Worm (Caenorhabditis elegans): ENCODE measurements around the gene T13C2.2.

Gene T13C2.2

DNA sequence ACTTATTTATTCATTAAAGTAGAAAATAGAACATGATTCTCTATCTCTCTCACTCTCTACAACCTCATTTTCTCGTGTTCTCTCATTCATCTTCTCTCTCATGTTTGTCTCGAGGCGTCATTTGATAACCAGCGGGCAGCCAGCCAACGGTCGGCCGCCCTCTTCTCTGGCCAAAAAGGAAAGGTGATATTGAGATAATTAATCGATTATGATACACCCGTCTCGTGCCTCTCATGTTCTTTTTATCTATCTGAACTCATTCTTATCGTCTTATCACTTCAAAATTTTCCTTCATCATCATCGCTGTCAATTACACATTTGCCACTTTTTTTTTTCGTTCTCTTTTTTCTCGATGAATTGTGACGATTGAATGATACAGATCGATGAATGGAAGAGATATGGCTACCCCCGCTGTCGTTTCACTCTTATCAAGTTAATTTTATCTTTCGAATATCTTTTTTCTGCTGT is 50.7 kb downstream of the T13C2.2 start (continued):
- peak; percentile 48 for TF ChIP-seq nhr-25 (tag; optimal IDR thresholded peaks at IDR 0.05; ENCODE audit: borderline replicate concordance, insufficient read depth)
- no peak for TF ChIP-seq ceh-32 (tag; optimal IDR thresholded peaks at IDR 0.05; ENCODE audit: poor library complexity)
- no peak for TF ChIP-seq mdt-29 (GFP tag; IDR thresholded peaks at IDR 0.05)
- peak; percentile 28 to 85 for TF ChIP-seq daf-16 (GFP tag; optimal IDR thresholded peaks at IDR 0.05)
- peak; percentile 93 for TF ChIP-seq daf-16 (tag; optimal IDR thresholded peaks at IDR 0.05)
- no peak for TF ChIP-seq Y5F2A.4 (GFP tag; optimal IDR thresholded peaks at IDR 0.05)
- TF ChIP-seq T26A8.4 (GFP tag; IDR thresholded peaks at IDR 0.05), result peak; percentile 48
- TF ChIP-seq lin-29 (GFP tag; IDR thresholded peaks at IDR 0.05), result no peak
- TF ChIP-seq hlh-30 (tag; optimal IDR thresholded peaks at IDR 0.05; ENCODE audit: insufficient read depth), result peak; percentile 97
- peak; percentile 62; the same call in 1 of the 2 replicates for TF ChIP-seq saeg-2 (GFP tag; IDR thresholded peaks at IDR 0.05)
- no peak for TF ChIP-seq tag-97 (GFP tag; IDR thresholded peaks at IDR 0.05)
- peak in 1 of 2 experiments; percentile 99 for TF ChIP-seq unc-62 (GFP tag; optimal IDR thresholded peaks at IDR 0.05 in 1 of 2)
- no peak for TF ChIP-seq unc-62 (tag; optimal IDR thresholded peaks at IDR 0.05)
- peak; percentile 89 for TF ChIP-seq ceh-20 (GFP tag; IDR thresholded peaks at IDR 0.05)
- TF ChIP-seq cey-2 (tag; optimal IDR thresholded peaks at IDR 0.05; ENCODE audit: borderline replicate concordance, insufficient read depth), result peak; percentile 94
- no peak for TF ChIP-seq egl-43 (GFP tag; IDR thresholded peaks at IDR 0.05)
- TF ChIP-seq zip-11 (GFP tag; IDR thresholded peaks at IDR 0.05), result no peak

DNA sequence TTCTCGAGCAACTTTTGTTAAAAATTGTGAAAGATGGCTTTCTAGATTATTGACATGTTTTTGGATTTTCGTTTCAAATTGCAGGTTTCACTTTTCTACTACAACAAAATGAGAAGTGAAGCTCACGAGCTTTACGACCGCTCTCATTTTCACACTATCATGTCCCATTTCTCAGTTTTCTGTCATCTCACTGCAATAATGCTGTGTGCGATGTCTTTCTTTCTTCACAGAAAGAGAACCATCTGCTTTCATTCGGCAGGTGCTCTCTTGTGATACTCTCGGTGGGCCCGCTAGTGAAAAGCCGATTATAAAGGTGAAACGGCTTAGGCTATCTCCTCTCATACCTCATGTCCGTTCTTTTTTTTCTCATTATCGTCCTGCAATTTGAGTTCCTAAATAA is 51.2 kb downstream of the T13C2.2 start:
- no peak for TF ChIP-seq skn-1 (tag; optimal IDR thresholded peaks at IDR 0.05)
- TF ChIP-seq nhr-11 (tag; optimal IDR thresholded peaks at IDR 0.05), result peak; percentile 8

DNA sequence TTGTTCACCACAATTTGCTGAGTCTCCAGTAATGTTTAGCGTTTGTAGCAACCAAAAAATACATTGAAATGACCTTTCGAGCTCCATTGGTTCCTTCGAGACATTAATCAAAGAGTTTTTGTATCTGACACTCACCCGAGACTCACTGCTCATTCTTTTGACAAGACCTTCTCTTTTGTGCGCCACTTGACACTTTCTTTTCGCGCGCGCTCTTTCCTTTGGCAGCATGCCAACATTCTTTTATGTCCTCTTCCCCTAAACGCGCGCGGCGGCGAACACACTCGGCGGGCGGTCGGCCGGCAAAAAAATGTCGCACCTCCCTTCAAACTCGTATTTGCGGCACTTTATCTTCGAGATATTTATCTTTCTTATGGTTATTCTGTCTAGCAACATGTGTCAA is 51.7 kb downstream of the T13C2.2 start:
- TF ChIP-seq fkh-10 (GFP tag; optimal IDR thresholded peaks at IDR 0.05), result no peak
- no peak for TF ChIP-seq ztf-11 (tag; optimal IDR thresholded peaks at IDR 0.05)
- peak; percentile 29; the same call in 1 of the 2 replicates for TF ChIP-seq hmg-1.1 (GFP tag; IDR thresholded peaks at IDR 0.05)
- TF ChIP-seq lin-38 (GFP tag; IDR thresholded peaks at IDR 0.05), result no peak
- TF ChIP-seq ces-1 (GFP tag; optimal IDR thresholded peaks at IDR 0.05), result no peak
- TF ChIP-seq attf-4 (tag; optimal IDR thresholded peaks at IDR 0.05), result no peak
- no peak for TF ChIP-seq spr-3 (GFP tag; optimal IDR thresholded peaks at IDR 0.05)
- no peak for TF ChIP-seq gei-8 (GFP tag; optimal IDR thresholded peaks at IDR 0.05)
- TF ChIP-seq tra-1 (GFP tag; IDR thresholded peaks at IDR 0.05), result 0 out of 2 replicates have a peak, but pooled peaks have one; percentile 37
- TF ChIP-seq zag-1 (tag; optimal IDR thresholded peaks at IDR 0.05), result no peak
- TF ChIP-seq ztf-7 (tag; optimal IDR thresholded peaks at IDR 0.05), result no peak
- TF ChIP-seq R02D3.7 (tag; optimal IDR thresholded peaks at IDR 0.05), result no peak
- TF ChIP-seq jun-1 (tag; optimal IDR thresholded peaks at IDR 0.05), result no peak
- TF ChIP-seq lin-29 (GFP tag; IDR thresholded peaks at IDR 0.05), result no peak
- TF ChIP-seq nhr-41 (GFP tag; IDR thresholded peaks at IDR 0.05), result peak; percentile 10; the same call in 1 of the 2 replicates
- 0 out of 2 replicates have a peak, but pooled peaks have one; percentile 7 for TF ChIP-seq egl-43 (GFP tag; IDR thresholded peaks at IDR 0.05)
- TF ChIP-seq set-16 (GFP tag; IDR thresholded peaks at IDR 0.05), result peak; percentile 48
- TF ChIP-seq lin-15B (tag; optimal IDR thresholded peaks at IDR 0.05), result no peak
- no peak for TF ChIP-seq Y5F2A.4 (GFP tag; optimal IDR thresholded peaks at IDR 0.05)
- no peak for TF ChIP-seq dmd-9 (GFP tag; IDR thresholded peaks at IDR 0.05)
- no peak for TF ChIP-seq vab-7 (GFP tag; IDR thresholded peaks at IDR 0.05)
- no peak for TF ChIP-seq lir-3 (tag; optimal IDR thresholded peaks at IDR 0.05)
- no peak for TF ChIP-seq zfp-3 (GFP tag; conservative IDR thresholded peaks at IDR 0.05)
- peak; percentile 47 for TF ChIP-seq mes-2 (tag; optimal IDR thresholded peaks at IDR 0.05; ENCODE audit: poor library complexity, severe bottlenecking)
- no peak for TF ChIP-seq unc-39 (tag; optimal IDR thresholded peaks at IDR 0.05)
- TF ChIP-seq nhr-77 (tag; optimal IDR thresholded peaks at IDR 0.05), result no peak
- no peak for TF ChIP-seq mxl-3 (GFP tag; optimal IDR thresholded peaks at IDR 0.05)
- TF ChIP-seq egl-27 (tag; optimal IDR thresholded peaks at IDR 0.05), result no peak
- TF ChIP-seq lin-13 (GFP tag; optimal IDR thresholded peaks at IDR 0.05), result no peak
- no peak for TF ChIP-seq hlh-30 (tag; optimal IDR thresholded peaks at IDR 0.05; ENCODE audit: insufficient read depth)
- TF ChIP-seq ceh-32 (tag; optimal IDR thresholded peaks at IDR 0.05; ENCODE audit: poor library complexity), result no peak
- TF ChIP-seq hlh-11 (tag; optimal IDR thresholded peaks at IDR 0.05), result peak; percentile 26
- TF ChIP-seq ctbp-1 (GFP tag; IDR thresholded peaks at IDR 0.05), result no peak
- no peak for TF ChIP-seq mdt-29 (GFP tag; IDR thresholded peaks at IDR 0.05)
